Worm (Caenorhabditis elegans): Measurements from ENCODE around the gene srh-42.

- TF ChIP-seq ceh-30 (tag; optimal IDR thresholded peaks at IDR 0.05) (no peak), unc-42 (tag; optimal IDR thresholded peaks at IDR 0.05) (no peak), madf-2 (tag; optimal IDR thresholded peaks at IDR 0.05) (no peak)
Observed at ce11 chrII:14256779-14257178, 32.1 kb downstream of the srh-42 start, which contains the start of gene Y54G11A.19.
